Fruit fly (Drosophila melanogaster) whole organism, embryonic: ENCODE measurements around the gene TwdlP.

Source experiments
- Awh ChIP-seq: fragments of 200-800 bp; sonication (Bioruptor generic); IDR thresholded peaks from 2 replicates; pipeline ENCODE4, ENCODE4 v1.3.6; 2022; ENCODE audit warnings: missing biosample characterization, missing genetic modification characterization
- BEAF-32 ChIP-seq: fragments of 200-800 bp; sonication (Bioruptor generic); optimal IDR thresholded peaks from 3 replicates; lab custom pipeline; 2017; ENCODE audit warnings: missing biosample characterization, missing genetic modification characterization, mild to moderate bottlenecking, moderate library complexity, missing genetic modification reagents
- CG10274 ChIP-seq: fragments of 200-800 bp; sonication (Bioruptor generic); optimal IDR thresholded peaks from 3 replicates; lab custom pipeline; 2017; ENCODE audit warnings: missing biosample characterization, mild to moderate bottlenecking, missing genetic modification characterization
- CG10462 ChIP-seq: fragments of 200-800 bp; sonication (Bioruptor generic); optimal IDR thresholded peaks from 2 replicates; lab custom pipeline; 2016; ENCODE audit warnings: missing biosample characterization, missing genetic modification characterization
- CG11560 ChIP-seq: fragments of 200-800 bp; sonication (Bioruptor generic); IDR thresholded peaks from 3 replicates; pipeline ENCODE4 v1.3.6; 2022; ENCODE audit warnings: missing biosample characterization, missing genetic modification characterization
- CG12769 ChIP-seq: fragments of 200-800 bp; sonication (Bioruptor generic); optimal IDR thresholded peaks from 2 replicates; lab custom pipeline; 2019; ENCODE audit warnings: missing biosample characterization, mild to moderate bottlenecking, missing genetic modification characterization, moderate library complexity
- CG13894 ChIP-seq: fragments of 200-800 bp; sonication (Bioruptor generic); optimal IDR thresholded peaks from 3 replicates; lab custom pipeline; 2018; ENCODE audit warnings: missing biosample characterization, mild to moderate bottlenecking, missing genetic modification characterization, moderate library complexity
- CG1529 ChIP-seq: fragments of 200-800 bp; sonication (Bioruptor generic); optimal IDR thresholded peaks from 3 replicates; lab custom pipeline; 2018; ENCODE audit warnings: missing biosample characterization, missing genetic modification characterization
- CG15479 ChIP-seq: fragments of 200-800 bp; sonication (Bioruptor generic); optimal IDR thresholded peaks from 3 replicates; lab custom pipeline; 2019; ENCODE audit warnings: missing biosample characterization, mild to moderate bottlenecking, missing genetic modification characterization, moderate library complexity
- CG16813 ChIP-seq: fragments of 200-800 bp; sonication (Bioruptor generic); IDR thresholded peaks from 3 replicates; pipeline ENCODE4 v1.3.6; 2022; ENCODE audit warnings: missing biosample characterization, missing genetic modification characterization; ENCODE audit not compliant: partially characterized antibody
- CG17912 ChIP-seq: fragments of 200-800 bp; sonication (Bioruptor generic); optimal IDR thresholded peaks from 2 replicates; lab custom pipeline; 2018; ENCODE audit warnings: missing biosample characterization, mild to moderate bottlenecking, missing genetic modification characterization
- CG1792 ChIP-seq: fragments of 200-800 bp; sonication (Bioruptor generic); optimal IDR thresholded peaks from 2 replicates; lab custom pipeline; 2016; ENCODE audit warnings: missing biosample characterization, missing genetic modification characterization
- CG1832 ChIP-seq: fragments of 200-800 bp; sonication (Bioruptor generic); optimal IDR thresholded peaks from 2 replicates; lab custom pipeline; 2017; ENCODE audit warnings: missing biosample characterization, mild to moderate bottlenecking, missing genetic modification characterization, inconsistent platforms
- CG2129 ChIP-seq: fragments of 200-800 bp; sonication (Bioruptor generic); IDR thresholded peaks from 2 replicates; pipeline ENCODE4 v1.3.6; 2022; ENCODE audit warnings: missing biosample characterization, missing genetic modification characterization; ENCODE audit not compliant: partially characterized antibody
- CG2875 ChIP-seq: fragments of 200-800 bp; sonication (Bioruptor generic); optimal IDR thresholded peaks from 2 replicates; lab custom pipeline; 2017; ENCODE audit warnings: missing biosample characterization, mild to moderate bottlenecking, missing genetic modification characterization, missing genetic modification reagents
- CG30431 ChIP-seq: fragments of 200-800 bp; sonication (Bioruptor generic); optimal IDR thresholded peaks from 2 replicates; lab custom pipeline; 2017; ENCODE audit warnings: missing biosample characterization, missing genetic modification characterization
- CG32532 ChIP-seq: fragments of 200-800 bp; sonication (Bioruptor generic); IDR thresholded peaks from 2 replicates; pipeline ENCODE4 v1.3.6; 2022; ENCODE audit warnings: missing biosample characterization, missing genetic modification characterization
- CG3995 ChIP-seq: fragments of 200-800 bp; sonication (Bioruptor generic); optimal IDR thresholded peaks from 3 replicates; lab custom pipeline; 2016; ENCODE audit warnings: missing biosample characterization, missing genetic modification characterization
- CG6175 ChIP-seq: fragments of 200-800 bp; sonication (Bioruptor generic); IDR thresholded peaks from 3 replicates; pipeline ENCODE4 v1.3.6; 2022; ENCODE audit warnings: missing biosample characterization, missing genetic modification characterization
- CG9215 ChIP-seq: fragments of 200-800 bp; sonication (Bioruptor generic); IDR thresholded peaks from 2 replicates; pipeline ENCODE4 v1.3.6; 2022; ENCODE audit warnings: missing biosample characterization, missing genetic modification characterization
- CG9876 ChIP-seq: fragments of 200-800 bp; sonication (Bioruptor generic); optimal IDR thresholded peaks from 2 replicates; lab custom pipeline; 2016; ENCODE audit warnings: missing biosample characterization, missing genetic modification characterization
- D ChIP-seq, 2 experiments: fragments of 200-800 bp in 1 of 2; fragments of >200 bp in 1 of 2; sonication (Bioruptor generic) in 1 of 2; optimal IDR thresholded peaks; 2 replicates in 1 of 2; 3 replicates in 1 of 2; lab custom pipeline; 2017; ENCODE audit warnings: mild to moderate bottlenecking in 1 of 2, missing biosample characterization in 1 of 2, missing genetic modification characterization in 1 of 2, missing genetic modification reagents in 1 of 2
- Deaf1 ChIP-seq: fragments of 200-800 bp; optimal IDR thresholded peaks from 3 replicates; lab custom pipeline; 2019; ENCODE audit warnings: missing biosample characterization, mild to moderate bottlenecking, missing genetic modification characterization, moderate library complexity
- Dll ChIP-seq: fragments of 200-800 bp; sonication (Bioruptor generic); IDR thresholded peaks from 4 replicates; pipeline ENCODE4 v1.3.6; 2022; ENCODE audit warnings: missing biosample characterization, missing genetic modification characterization; ENCODE audit not compliant: partially characterized antibody
- Ets97D ChIP-seq: fragments of 200-800 bp; sonication (Bioruptor generic); optimal IDR thresholded peaks from 3 replicates; lab custom pipeline; 2016; ENCODE audit warnings: missing biosample characterization, missing genetic modification characterization
- GATAe ChIP-seq: fragments of 200-800 bp; sonication (Bioruptor generic); conservative IDR thresholded peaks from 2 replicates; pipeline ENCODE4 v1.3.6; 2022; ENCODE audit warnings: missing biosample characterization, missing genetic modification characterization
- NFAT ChIP-seq: fragments of 200-800 bp; sonication (Bioruptor generic); IDR thresholded peaks from 2 replicates; pipeline ENCODE4 v1.3.6; 2022; ENCODE audit warnings: missing biosample characterization, missing genetic modification characterization
- Nf-YB ChIP-seq: fragments of 200-800 bp; sonication (Bioruptor generic); optimal IDR thresholded peaks from 3 replicates; lab custom pipeline; 2019; ENCODE audit warnings: missing biosample characterization, mild to moderate bottlenecking, missing genetic modification characterization, moderate library complexity
- NfI ChIP-seq: fragments of 200-800 bp; sonication (Bioruptor generic); optimal IDR thresholded peaks from 3 replicates; lab custom pipeline; 2018; ENCODE audit warnings: missing biosample characterization, mild to moderate bottlenecking, missing genetic modification characterization, moderate library complexity
- Sry-δ ChIP-seq: fragments of 200-800 bp; sonication (Bioruptor generic); optimal IDR thresholded peaks from 2 replicates; lab custom pipeline; 2016; ENCODE audit warnings: missing biosample characterization, missing genetic modification characterization
- Xrp1 ChIP-seq: fragments of 200-800 bp; sonication (Bioruptor generic); IDR thresholded peaks from 2 replicates; pipeline ENCODE4 v1.3.6; 2022; ENCODE audit warnings: missing biosample characterization, missing genetic modification characterization
- abd-A ChIP-seq: fragments of 200-800 bp; sonication (Bioruptor generic); optimal IDR thresholded peaks from 3 replicates; lab custom pipeline; 2019; ENCODE audit warnings: missing biosample characterization, mild to moderate bottlenecking, missing genetic modification characterization, moderate library complexity
- aop ChIP-seq: fragments of 200-800 bp; sonication (Bioruptor generic); IDR thresholded peaks from 2 replicates; pipeline ENCODE4 v1.3.6; 2022; ENCODE audit warnings: missing biosample characterization, missing genetic modification characterization
- ase ChIP-seq: fragments of 200-800 bp; sonication (Bioruptor generic); IDR thresholded peaks from 3 replicates; pipeline ENCODE4 v1.3.6; 2022; ENCODE audit warnings: missing biosample characterization, missing genetic modification characterization
- chinmo ChIP-seq: fragments of 200-800 bp; sonication (Bioruptor generic); IDR thresholded peaks from 4 replicates; pipeline ENCODE4 v1.3.6; 2022; ENCODE audit warnings: missing biosample characterization, missing genetic modification characterization; ENCODE audit not compliant: partially characterized antibody
- crc ChIP-seq: fragments of 200-800 bp; sonication (Bioruptor generic); optimal IDR thresholded peaks from 2 replicates; lab custom pipeline; 2016; ENCODE audit warnings: missing biosample characterization, missing genetic modification characterization
- crol ChIP-seq: fragments of 200-800 bp; sonication (Bioruptor generic); IDR thresholded peaks from 2 replicates; pipeline ENCODE4 v1.3.6; 2022; ENCODE audit warnings: missing biosample characterization, missing genetic modification characterization
- dpn ChIP-seq, 2 experiments: fragments of 200-800 bp; sonication (Bioruptor generic); optimal IDR thresholded peaks; 3 replicates each; lab custom pipeline; 2016; ENCODE audit warnings: missing biosample characterization in 2 of 2, missing genetic modification characterization in 2 of 2
- dysf ChIP-seq: fragments of 200-800 bp; sonication (Bioruptor generic); IDR thresholded peaks from 3 replicates; pipeline ENCODE4 v1.3.6; 2022; ENCODE audit warnings: missing biosample characterization, missing genetic modification characterization
- ewg ChIP-seq: fragments of 200-800 bp; sonication (Bioruptor generic); optimal IDR thresholded peaks from 3 replicates; lab custom pipeline; 2017; ENCODE audit warnings: mild to moderate bottlenecking, missing biosample characterization, missing genetic modification reagents, missing genetic modification characterization
- fd96Cb ChIP-seq: fragments of 200-800 bp; sonication (Bioruptor generic); optimal IDR thresholded peaks from 2 replicates; lab custom pipeline; 2018; ENCODE audit warnings: missing biosample characterization, mild to moderate bottlenecking, missing genetic modification characterization, moderate library complexity
- ftz-f1 ChIP-seq: fragments of 200-800 bp; sonication (Bioruptor generic); optimal IDR thresholded peaks from 2 replicates; lab custom pipeline; 2016; ENCODE audit warnings: missing biosample characterization, missing genetic modification characterization
- gfzf ChIP-seq: fragments of 200-800 bp; sonication (Bioruptor generic); optimal IDR thresholded peaks from 2 replicates; lab custom pipeline; 2016; ENCODE audit warnings: missing biosample characterization, mild to moderate bottlenecking, missing genetic modification characterization, moderate library complexity
- gt ChIP-seq: fragments of 200-800 bp; sonication (Bioruptor generic); IDR thresholded peaks from 2 replicates; pipeline ENCODE4 v1.3.6; 2022; ENCODE audit warnings: missing biosample characterization, missing genetic modification characterization
- nerfin-1 ChIP-seq: fragments of 200-800 bp; sonication (Bioruptor generic); optimal IDR thresholded peaks from 3 replicates; lab custom pipeline; 2019; ENCODE audit warnings: missing biosample characterization, mild to moderate bottlenecking, missing genetic modification characterization, moderate library complexity
- salm ChIP-seq: fragments of 200-800 bp; sonication (Bioruptor generic); optimal IDR thresholded peaks from 2 replicates; lab custom pipeline; 2018; ENCODE audit warnings: missing biosample characterization, mild to moderate bottlenecking, missing genetic modification characterization
- scrt ChIP-seq: fragments of 200-800 bp; sonication (Bioruptor generic); optimal IDR thresholded peaks from 2 replicates; lab custom pipeline; 2018; ENCODE audit warnings: missing biosample characterization, mild to moderate bottlenecking, missing genetic modification characterization, moderate library complexity
- sens ChIP-seq: fragments of 200-800 bp; sonication (Bioruptor generic); peaks from one replicate; lab custom pipeline; 2016; ENCODE audit warnings: missing biosample characterization, missing genetic modification characterization

TwdlP gene

dm6 chr3R:26606498-26606897 is 14.7 kb downstream of the TwdlP start:
- TF ChIP-seq ase (GFP tag; lab: Robert Waterston, UW): no peak
- no peak for TF ChIP-seq CG1529
- TF ChIP-seq BEAF-32 (GFP tag; lab: Kevin White, UChicago): no peak
- TF ChIP-seq abd-A (tag; lab: Kevin White, UChicago): peak; percentile 28
- no peak for TF ChIP-seq Sry-δ (GFP tag; lab: Kevin White, UChicago)
- TF ChIP-seq ewg (GFP tag; lab: Kevin White, UChicago): peak; percentile 70
- TF ChIP-seq scrt (GFP tag; lab: Kevin White, UChicago): peak; percentile 97
- TF ChIP-seq CG10462: no peak
- TF ChIP-seq CG12769 (tag; lab: Kevin White, UChicago): no peak
- no peak for TF ChIP-seq CG13894
- peak; percentile 82 for TF ChIP-seq Deaf1 (tag; lab: Kevin White, UChicago)

dm6 chr3R:26593847-26594542 is 27.2 kb downstream of the TwdlP start:
- no peak for TF ChIP-seq Xrp1
- TF ChIP-seq chinmo (GFP tag; lab: Robert Waterston, UW): peak; percentile 81; the same call in 1 of the 4 replicates
- no peak for TF ChIP-seq dysf (GFP tag; lab: Robert Waterston, UW)
- no peak for TF ChIP-seq nerfin-1 (tag; lab: Kevin White, UChicago)
- TF ChIP-seq Awh (GFP tag; lab: Robert Waterston, UW): peak; percentile 75
- no peak for TF ChIP-seq CG10274
- TF ChIP-seq CG15479 (GFP tag; lab: Kevin White, UChicago): no peak
- TF ChIP-seq CG3995: no peak
- TF ChIP-seq CG9876 (GFP tag; lab: Kevin White, UChicago): no peak
- no peak for TF ChIP-seq gt
- no peak for TF ChIP-seq Dll (GFP tag; lab: Robert Waterston, UW)
- TF ChIP-seq GATAe (GFP tag; lab: Robert Waterston, UW): no peak
- TF ChIP-seq CG11560 (tag; lab: Robert Waterston, UW): no peak
- no peak for TF ChIP-seq CG16813 (GFP tag; lab: Robert Waterston, UW)
- TF ChIP-seq D (optimal IDR thresholded peaks at IDR 0.05; lab: Kevin White, UChicago): no peak
- no peak for TF ChIP-seq D (GFP tag; optimal IDR thresholded peaks at IDR 0.05; lab: Kevin White, UChicago)
- no peak for TF ChIP-seq CG17912
- peak; percentile 7 for TF ChIP-seq salm
- TF ChIP-seq scrt (GFP tag; lab: Kevin White, UChicago): no peak
- TF ChIP-seq fd96Cb (tag; lab: Kevin White, UChicago): no peak
- no peak for TF ChIP-seq crol (GFP tag; lab: Robert Waterston, UW)
- TF ChIP-seq NfI: no peak
- TF ChIP-seq CG1792 (GFP tag; lab: Kevin White, UChicago): no peak
- no peak for TF ChIP-seq CG2129
- peak; percentile 31 for TF ChIP-seq ftz-f1
- no peak for TF ChIP-seq Ets97D (GFP tag; lab: Kevin White, UChicago)
- TF ChIP-seq CG9215 (GFP tag; lab: Robert Waterston, UW): no peak
- peak; percentile 36 for TF ChIP-seq sens (GFP tag; lab: Kevin White, UChicago)
- TF ChIP-seq dpn (GFP tag; optimal IDR thresholded peaks at IDR 0.05; lab: Kevin White, UChicago): no peak
- no peak for TF ChIP-seq CG6175 (GFP tag; lab: Robert Waterston, UW)
- no peak for TF ChIP-seq CG32532 (GFP tag; lab: Robert Waterston, UW)
- peak; percentile 22 for TF ChIP-seq Nf-YB (GFP tag; lab: Kevin White, UChicago)
- no peak for TF ChIP-seq gfzf
- TF ChIP-seq aop (GFP tag; lab: Robert Waterston, UW): no peak
- TF ChIP-seq CG30431 (GFP tag; lab: Kevin White, UChicago): no peak
- no peak for TF ChIP-seq CG2875 (GFP tag; lab: Kevin White, UChicago)
- no peak for TF ChIP-seq NFAT
- no peak for TF ChIP-seq CG1832 (GFP tag; lab: Kevin White, UChicago)
- no peak for TF ChIP-seq crc
